Fruit fly (Drosophila melanogaster): ENCODE data around the gene HBS1.

HBS1 gene

dm6 chr3L:1865121-1865727 lies at the start of gene HBS1, which contains the start of gene CG12025:
Gene HBS1, minus strand, starts transcription at chr3L:1865240.
Gene CG12025, plus strand, starts transcription at chr3L:1865430.
- TF ChIP-seq CTCF (optimal IDR thresholded peaks at IDR 0.05): no peak
- TF ChIP-seq CG8478 (optimal IDR thresholded peaks at IDR 0.05): no peak

dm6 chr3L:1914668-1915067 lies 49.6 kb upstream of the HBS1 start:
- TF ChIP-seq CTCF (optimal IDR thresholded peaks at IDR 0.05) (no peak), CG8478 (optimal IDR thresholded peaks at IDR 0.05) (no peak)

DNA sequence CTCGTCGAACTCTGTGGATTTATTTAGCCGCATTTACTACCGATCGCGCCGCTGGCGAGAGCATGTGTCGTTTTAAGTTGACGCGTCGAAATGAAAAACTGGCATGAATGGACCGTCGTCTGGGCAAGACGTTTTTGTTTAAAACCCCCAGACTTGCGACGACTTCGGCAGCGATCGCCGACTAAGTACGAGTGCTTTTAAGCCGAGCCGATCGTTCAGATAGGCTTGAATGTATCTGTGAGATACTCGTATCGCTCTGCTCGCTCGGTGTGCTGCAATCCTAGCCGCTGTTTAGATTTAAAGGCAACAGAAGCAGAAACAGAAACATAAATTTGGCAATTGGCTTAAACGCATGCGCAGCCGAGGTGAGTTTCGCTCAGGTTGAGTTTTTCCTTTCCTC lies 45.1 kb upstream of the HBS1 start, which contains the start of gene dsb:
Gene dsb, minus strand, starts transcription at position 91 of the 400 bp plus-strand sequence.
- TF ChIP-seq CTCF (optimal IDR thresholded peaks at IDR 0.05): no peak

DNA sequence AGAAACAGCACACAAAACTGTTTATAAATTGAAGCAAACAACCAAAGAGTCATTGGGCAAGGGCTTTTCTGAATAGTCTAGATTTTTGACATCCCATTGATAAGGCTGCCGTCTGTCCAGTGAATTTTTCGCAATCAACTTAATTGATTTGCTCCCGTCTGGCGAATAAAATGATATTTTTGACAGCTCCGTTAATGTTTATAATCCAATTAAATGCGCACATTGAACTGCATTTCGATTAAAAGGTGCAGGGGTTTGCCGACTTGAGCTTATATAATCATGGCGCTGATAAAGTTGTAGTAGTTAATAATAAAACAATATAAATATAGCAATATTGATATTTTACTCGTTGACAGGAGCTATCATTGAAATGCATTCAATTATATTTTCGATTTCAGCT lies 44.0 kb upstream of the HBS1 start:
- no peak for TF ChIP-seq CG8478 (optimal IDR thresholded peaks at IDR 0.05)
- no peak for TF ChIP-seq CTCF (optimal IDR thresholded peaks at IDR 0.05)

DNA sequence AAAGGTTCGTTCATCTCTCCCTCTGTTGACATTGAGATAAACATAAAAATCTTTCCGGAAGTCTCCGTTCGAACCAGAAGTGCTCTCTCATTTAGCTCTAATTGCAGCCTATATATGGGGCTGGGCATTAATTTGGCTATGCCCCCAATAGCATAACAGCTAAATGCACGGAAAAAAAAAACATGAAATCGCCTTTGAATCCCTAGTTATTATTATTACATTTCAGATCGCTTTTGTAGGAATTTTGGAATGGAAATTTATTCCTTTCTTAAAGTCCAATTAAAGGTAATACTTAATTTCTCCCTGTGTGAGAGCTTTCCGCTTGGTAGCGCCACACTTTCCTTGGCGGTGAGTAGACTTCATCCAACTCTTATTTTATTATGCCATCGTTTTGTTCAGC lies 41.2 kb upstream of the HBS1 start:
- no peak for TF ChIP-seq CG8478 (optimal IDR thresholded peaks at IDR 0.05)
- TF ChIP-seq CTCF (optimal IDR thresholded peaks at IDR 0.05): no peak

DNA sequence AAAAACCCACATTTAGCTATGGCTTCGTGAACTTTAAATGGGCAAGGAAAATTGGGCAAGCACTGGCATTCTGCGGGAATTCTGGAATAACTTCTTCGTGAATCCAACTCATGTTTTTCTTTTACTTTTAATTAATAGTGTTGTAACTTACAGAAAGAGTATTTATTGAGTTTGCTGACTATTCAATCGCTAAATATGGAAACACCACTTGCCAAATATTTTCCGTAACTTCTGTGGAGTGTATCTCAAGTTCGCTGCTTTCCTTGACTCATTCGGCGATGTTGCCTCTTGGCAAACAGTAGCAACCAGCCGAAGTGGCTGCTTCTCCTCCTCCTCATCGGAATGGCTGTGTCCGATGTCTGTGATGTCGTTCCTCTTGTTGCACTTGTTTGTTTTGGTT lies 40.2 kb upstream of the HBS1 start:
- TF ChIP-seq CG8478 (optimal IDR thresholded peaks at IDR 0.05) (no peak), CTCF (optimal IDR thresholded peaks at IDR 0.05) (no peak)

DNA sequence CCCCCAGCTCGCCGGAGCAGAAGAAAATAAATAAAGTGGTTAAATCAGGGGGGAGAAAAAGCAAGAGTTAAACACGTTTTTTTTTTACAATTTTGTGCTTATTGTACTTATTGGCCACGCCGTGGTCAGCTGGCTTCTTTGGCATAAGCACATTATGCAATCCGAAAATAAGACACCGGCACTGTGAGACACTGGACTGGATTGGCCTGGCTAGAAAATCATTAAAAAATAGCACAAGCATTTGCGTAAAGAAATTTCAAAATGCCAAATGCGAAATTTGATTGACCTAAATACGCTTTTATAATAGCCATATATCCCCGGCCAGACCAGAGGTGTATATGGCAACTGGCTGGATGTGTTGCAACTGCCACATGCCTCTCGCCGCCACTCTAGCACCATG lies 39.4 kb upstream of the HBS1 start:
- no peak for TF ChIP-seq CG8478 (optimal IDR thresholded peaks at IDR 0.05)
- no peak for TF ChIP-seq CTCF (optimal IDR thresholded peaks at IDR 0.05)

DNA sequence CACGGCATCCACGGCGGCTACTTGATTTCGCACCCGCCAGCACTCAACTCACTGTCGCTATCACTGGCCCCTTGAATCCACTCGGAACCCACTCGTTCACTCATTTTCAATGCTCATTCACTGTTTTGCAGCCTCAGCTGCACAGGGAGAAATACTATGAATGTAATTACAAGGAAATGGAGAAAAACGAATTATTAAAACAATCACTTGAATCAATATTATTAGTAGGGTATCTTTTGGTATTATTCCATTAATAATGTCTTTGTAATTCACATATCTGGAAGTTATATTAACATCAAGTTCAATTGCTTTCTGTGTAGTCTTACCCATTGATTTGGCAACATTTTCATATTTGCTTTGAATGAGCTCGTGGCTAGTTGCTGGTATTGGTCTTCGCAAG lies 35.6 kb upstream of the HBS1 start:
- no peak for TF ChIP-seq CTCF (optimal IDR thresholded peaks at IDR 0.05)
- TF ChIP-seq CG8478 (optimal IDR thresholded peaks at IDR 0.05): no peak

DNA sequence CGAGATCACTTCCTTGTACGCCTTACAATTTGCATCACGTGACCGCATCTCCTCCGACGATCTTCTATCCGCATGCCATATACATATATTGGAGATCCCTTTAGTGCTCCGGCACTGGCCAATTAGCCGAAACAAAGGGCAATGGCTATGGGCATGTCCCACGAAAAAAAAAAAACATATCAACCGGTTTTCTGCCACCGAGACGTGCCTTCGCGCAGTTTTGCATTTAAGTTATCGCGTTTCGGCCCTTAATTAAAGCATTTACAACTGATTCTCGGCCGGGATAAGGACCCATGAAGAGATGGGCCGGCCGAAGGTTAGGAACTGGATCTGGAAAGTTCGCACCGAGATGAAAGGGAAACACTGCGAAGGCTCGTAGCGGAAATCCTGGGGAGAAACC lies 34.6 kb upstream of the HBS1 start:
- no peak for TF ChIP-seq CG8478 (optimal IDR thresholded peaks at IDR 0.05)
- TF ChIP-seq CTCF (optimal IDR thresholded peaks at IDR 0.05): no peak

DNA sequence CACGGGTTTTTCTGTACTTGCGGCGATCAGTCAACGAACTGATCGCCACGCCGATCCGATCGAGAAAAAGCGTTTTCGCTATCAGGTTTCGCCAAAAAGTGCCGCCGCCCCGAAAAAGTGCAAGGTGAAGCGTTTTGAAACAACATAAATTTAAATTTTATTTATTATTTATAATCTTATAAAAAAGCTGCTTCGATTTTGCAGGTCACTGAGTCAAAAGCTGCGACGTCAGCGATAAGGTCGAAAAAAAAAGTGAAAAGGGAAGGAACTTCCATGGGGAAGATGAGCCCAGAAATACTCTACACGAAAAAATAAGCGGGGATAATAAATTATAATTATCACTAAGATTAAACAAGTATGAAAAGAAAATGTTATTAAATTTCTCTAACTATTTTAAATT lies 32.7 kb upstream of the HBS1 start:
- TF ChIP-seq CTCF (optimal IDR thresholded peaks at IDR 0.05) (no peak), CG8478 (optimal IDR thresholded peaks at IDR 0.05) (no peak)

- TF ChIP-seq CTCF (optimal IDR thresholded peaks at IDR 0.05) (no peak), CG8478 (optimal IDR thresholded peaks at IDR 0.05) (no peak)
Measured at dm6 chr3L:1891914-1892313, 26.9 kb upstream of the HBS1 start.

dm6 chr3L:1890941-1891340 lies 25.9 kb upstream of the HBS1 start:
- TF ChIP-seq CTCF (optimal IDR thresholded peaks at IDR 0.05) (peak; percentile 59 to 73), CG8478 (optimal IDR thresholded peaks at IDR 0.05) (no peak)

dm6 chr3L:1887929-1888529 lies 23.0 kb upstream of the HBS1 start:
- TF ChIP-seq CG8478 (optimal IDR thresholded peaks at IDR 0.05): no peak
- TF ChIP-seq CTCF (optimal IDR thresholded peaks at IDR 0.05): no peak

- no peak for TF ChIP-seq CTCF (optimal IDR thresholded peaks at IDR 0.05)
- TF ChIP-seq CG8478 (optimal IDR thresholded peaks at IDR 0.05): no peak
Measured at dm6 chr3L:1886125-1886544, 21.1 kb upstream of the HBS1 start.

- no peak for TF ChIP-seq CTCF (optimal IDR thresholded peaks at IDR 0.05)
- TF ChIP-seq CG8478 (optimal IDR thresholded peaks at IDR 0.05): no peak
Measured at dm6 chr3L:1885436-1885835, 20.4 kb upstream of the HBS1 start, which contains the start of gene Tmhs. Gene Tmhs, plus strand, starts transcription at chr3L:1885657.

- TF ChIP-seq CG8478 (optimal IDR thresholded peaks at IDR 0.05) (no peak), CTCF (optimal IDR thresholded peaks at IDR 0.05) (no peak)
Measured at dm6 chr3L:1884652-1885051, 19.6 kb upstream of the HBS1 start, which contains the start of gene Aprt. Gene Aprt, minus strand, starts transcription at chr3L:1885019.

Data from S2 (cell line).